Fruit fly (Drosophila melanogaster): ENCODE results near the gene CG32195.

- TF ChIP-seq Eip93F (GFP tag; optimal IDR thresholded peaks at IDR 0.05) (no peak), fkh (GFP tag; optimal IDR thresholded peaks at IDR 0.05) (no peak)
Measured at dm6 chr3L:18070050-18070449, 42.7 kb upstream of the CG32195 start, which contains the start of gene CG44006.

Measured in whole organism, prepupa.